Fruit fly (Drosophila melanogaster) whole organism, adult: ENCODE results near the gene CG13855.

Experiments
- CG11617 ChIP-seq: fragments of 200-800 bp; sonication (Bioruptor generic); optimal IDR thresholded peaks from 2 replicates; lab custom pipeline; 2017; ENCODE audit warnings: mild to moderate bottlenecking, missing biosample characterization, missing genetic modification reagents, missing genetic modification characterization
- CG12768 ChIP-seq: fragments of 200-800 bp; sonication (Bioruptor generic); optimal IDR thresholded peaks from 2 replicates; lab custom pipeline; 2017; ENCODE audit warnings: missing biosample characterization, missing genetic modification characterization, mild to moderate bottlenecking, moderate library complexity, missing genetic modification reagents
- CG14711 ChIP-seq: fragments of 200-800 bp; sonication (Bioruptor generic); optimal IDR thresholded peaks from 2 replicates; lab custom pipeline; 2018; ENCODE audit warnings: missing biosample characterization, mild to moderate bottlenecking, missing genetic modification characterization, moderate library complexity
- CG1620 ChIP-seq: fragments of 200-800 bp; sonication (Bioruptor generic); optimal IDR thresholded peaks from 2 replicates; lab custom pipeline; 2016; ENCODE audit warnings: missing biosample characterization, missing genetic modification characterization
- CG33017 ChIP-seq: fragments of 200-800 bp; sonication (Bioruptor generic); optimal IDR thresholded peaks from 2 replicates; lab custom pipeline; 2018; ENCODE audit warnings: missing biosample characterization, mild to moderate bottlenecking, missing genetic modification characterization, moderate library complexity
- CG5204 ChIP-seq: fragments of 200-800 bp; sonication (Bioruptor generic); optimal IDR thresholded peaks from 2 replicates; lab custom pipeline; 2016; ENCODE audit warnings: missing biosample characterization, missing genetic modification characterization
- CG7045 ChIP-seq: fragments of 200-800 bp; sonication (Bioruptor generic); optimal IDR thresholded peaks from 2 replicates; lab custom pipeline; 2017; ENCODE audit warnings: missing biosample characterization, mild to moderate bottlenecking, missing genetic modification characterization
- CG7101 ChIP-seq: fragments of 200-800 bp; sonication (Bioruptor generic); optimal IDR thresholded peaks from 2 replicates; lab custom pipeline; 2018; ENCODE audit warnings: missing biosample characterization, mild to moderate bottlenecking, missing genetic modification characterization, moderate library complexity
- Clk ChIP-seq: fragments of 200-800 bp; sonication (Bioruptor generic); optimal IDR thresholded peaks from 2 replicates; lab custom pipeline; 2017; ENCODE audit warnings: missing biosample characterization, missing genetic modification characterization
- Crg-1 ChIP-seq: fragments of 200-800 bp; sonication (Bioruptor generic); optimal IDR thresholded peaks from 2 replicates; lab custom pipeline; 2016; ENCODE audit warnings: missing biosample characterization, missing genetic modification characterization
- Hr96 ChIP-seq: fragments of 200-800 bp; sonication (Bioruptor generic); optimal IDR thresholded peaks from 2 replicates; lab custom pipeline; 2016; ENCODE audit warnings: missing biosample characterization, missing genetic modification characterization
- Mnt ChIP-seq: fragments of 200-800 bp; sonication (Bioruptor generic); optimal IDR thresholded peaks from 2 replicates; lab custom pipeline; 2016; ENCODE audit warnings: missing biosample characterization, mild to moderate bottlenecking, missing genetic modification characterization
- bab1 ChIP-seq: fragments of 200-800 bp; sonication (Bioruptor generic); optimal IDR thresholded peaks from 3 replicates; lab custom pipeline; 2019; ENCODE audit warnings: missing biosample characterization, mild to moderate bottlenecking, missing genetic modification characterization, moderate library complexity
- cic ChIP-seq: fragments of 200-800 bp; sonication (Bioruptor generic); optimal IDR thresholded peaks from 2 replicates; lab custom pipeline; 2017; ENCODE audit warnings: missing biosample characterization, mild to moderate bottlenecking, missing genetic modification characterization, moderate library complexity
- cnc ChIP-seq, 2 experiments: fragments of >200 bp; optimal IDR thresholded peaks; 2 replicates each; lab custom pipeline; 2017
- kay ChIP-seq: fragments of 200-800 bp; sonication (Bioruptor generic); peaks from one replicate; lab custom pipeline; 2016; ENCODE audit warnings: missing biosample characterization, missing genetic modification characterization, borderline replicate concordance
- ovo ChIP-seq: fragments of 200-800 bp; sonication (Bioruptor generic); optimal IDR thresholded peaks from 2 replicates; lab custom pipeline; 2016; ENCODE audit warnings: missing biosample characterization, missing genetic modification characterization
- pad ChIP-seq: fragments of 200-800 bp; sonication (Bioruptor generic); optimal IDR thresholded peaks from 3 replicates; lab custom pipeline; 2017; ENCODE audit warnings: missing biosample characterization, missing genetic modification characterization, mild to moderate bottlenecking, moderate library complexity, missing genetic modification reagents
- tj ChIP-seq: fragments of 200-800 bp; sonication (Bioruptor generic); optimal IDR thresholded peaks from 3 replicates; lab custom pipeline; 2017; ENCODE audit warnings: missing biosample characterization, mild to moderate bottlenecking, missing genetic modification characterization, moderate library complexity
- toe ChIP-seq: fragments of 200-800 bp; sonication (Bioruptor generic); optimal IDR thresholded peaks from 2 replicates; lab custom pipeline; 2016; ENCODE audit warnings: missing biosample characterization, missing genetic modification characterization

Gene CG13855

dm6 chr3R:22447874-22448254 lies 42.1 kb downstream of the CG13855 start, which contains the start of gene CG34376:
Gene CG34376 (plus strand): TSS chr3R:22448099.
- no peak for TF ChIP-seq CG33017 (tag; lab: Kevin White, UChicago)
- peak; percentile 15 for TF ChIP-seq CG7101 (tag; lab: Kevin White, UChicago)
- TF ChIP-seq CG11617 (GFP tag; lab: Kevin White, UChicago), result peak; percentile 21
- peak; percentile 8 for TF ChIP-seq CG5204 (GFP tag; lab: Kevin White, UChicago)
- no peak for TF ChIP-seq ovo (GFP tag; lab: Kevin White, UChicago)
- TF ChIP-seq bab1 (GFP tag; lab: Kevin White, UChicago), result peak; percentile 48
- TF ChIP-seq kay (GFP tag; lab: Kevin White, UChicago), result no peak
- TF ChIP-seq toe (GFP tag; lab: Kevin White, UChicago), result no peak
- no peak for TF ChIP-seq cnc (optimal IDR thresholded peaks at IDR 0.05; lab: Kevin White, UChicago)
- TF ChIP-seq Mnt (GFP tag; lab: Kevin White, UChicago), result peak; percentile 79
- TF ChIP-seq tj (GFP tag; lab: Kevin White, UChicago), result no peak
- TF ChIP-seq pad (GFP tag; lab: Kevin White, UChicago), result no peak
- no peak for TF ChIP-seq CG14711 (tag; lab: Kevin White, UChicago)
- TF ChIP-seq Crg-1 (GFP tag; lab: Kevin White, UChicago), result peak; percentile 27
- peak; percentile 60 for TF ChIP-seq cic (GFP tag; lab: Kevin White, UChicago)
- TF ChIP-seq Hr96 (GFP tag; lab: Kevin White, UChicago), result peak; percentile 61
- peak; percentile 74 for TF ChIP-seq CG12768
- no peak for TF ChIP-seq CG7045 (GFP tag; lab: Kevin White, UChicago)
- TF ChIP-seq Clk (GFP tag; lab: Kevin White, UChicago), result no peak
- TF ChIP-seq CG1620 (GFP tag; lab: Kevin White, UChicago), result no peak

- TF ChIP-seq CG12768 (no peak), CG14711 (tag; lab: Kevin White, UChicago) (no peak), ovo (GFP tag; lab: Kevin White, UChicago) (no peak), cnc (optimal IDR thresholded peaks at IDR 0.05; lab: Kevin White, UChicago) (no peak), pad (GFP tag; lab: Kevin White, UChicago) (no peak), tj (GFP tag; lab: Kevin White, UChicago) (no peak), Crg-1 (GFP tag; lab: Kevin White, UChicago) (no peak), Hr96 (GFP tag; lab: Kevin White, UChicago) (no peak), Mnt (GFP tag; lab: Kevin White, UChicago) (no peak), cic (GFP tag; lab: Kevin White, UChicago) (no peak), kay (GFP tag; lab: Kevin White, UChicago) (no peak), CG1620 (GFP tag; lab: Kevin White, UChicago) (no peak), bab1 (GFP tag; lab: Kevin White, UChicago) (no peak), CG5204 (GFP tag; lab: Kevin White, UChicago) (no peak), CG7101 (tag; lab: Kevin White, UChicago) (no peak), CG7045 (GFP tag; lab: Kevin White, UChicago) (no peak), Clk (GFP tag; lab: Kevin White, UChicago) (no peak), toe (GFP tag; lab: Kevin White, UChicago) (no peak)
These were observed 44.2 kb downstream of the CG13855 start for dm6 chr3R:22449871-22450424.

DNA sequence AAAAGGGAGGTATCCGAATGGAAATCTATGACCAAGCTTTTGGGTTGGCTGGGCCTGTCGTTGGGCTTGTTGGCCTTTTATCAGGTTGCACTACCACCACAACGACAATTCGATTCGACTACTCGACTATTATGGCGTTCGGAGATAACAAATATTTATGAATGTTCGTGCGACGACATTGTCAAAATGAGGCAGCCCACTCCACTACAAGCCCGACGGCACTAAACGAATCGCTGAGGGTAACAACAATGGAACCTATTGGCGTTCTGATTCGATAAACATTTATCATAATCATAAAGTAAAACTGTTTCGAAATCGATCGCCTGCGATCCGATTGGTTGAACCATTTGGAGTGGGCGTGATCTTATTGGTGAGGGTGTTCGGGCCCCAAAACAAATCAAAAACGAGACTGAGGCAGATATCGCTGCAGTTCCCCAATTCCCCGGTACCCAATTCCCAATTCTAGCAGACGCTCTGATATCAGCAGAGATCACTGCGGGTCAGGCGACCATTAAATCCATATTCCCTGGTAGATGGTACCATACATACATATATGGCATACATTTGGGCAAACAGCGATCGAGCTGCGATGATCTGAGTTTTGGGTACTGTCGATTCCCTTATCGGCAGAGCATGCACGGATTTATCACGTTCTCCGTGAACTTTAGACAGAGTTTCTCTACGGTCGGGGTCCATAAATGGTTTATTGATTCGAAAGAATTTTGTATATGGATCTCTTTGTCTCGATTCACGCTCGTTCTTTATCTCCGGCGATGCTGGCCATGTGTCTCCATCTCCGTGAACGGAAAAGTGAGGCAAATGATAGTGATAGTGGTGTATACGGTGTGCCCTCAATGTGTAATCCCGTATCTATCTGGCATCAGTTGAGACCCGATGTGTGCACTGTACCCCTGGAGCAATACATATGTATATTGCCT lies 48.9 kb downstream of the CG13855 start:
- TF ChIP-seq cic (GFP tag; lab: Kevin White, UChicago) (peak; percentile 1), kay (GFP tag; lab: Kevin White, UChicago) (peak; percentile 48), toe (GFP tag; lab: Kevin White, UChicago) (no peak), CG7101 (tag; lab: Kevin White, UChicago) (no peak)

DNA sequence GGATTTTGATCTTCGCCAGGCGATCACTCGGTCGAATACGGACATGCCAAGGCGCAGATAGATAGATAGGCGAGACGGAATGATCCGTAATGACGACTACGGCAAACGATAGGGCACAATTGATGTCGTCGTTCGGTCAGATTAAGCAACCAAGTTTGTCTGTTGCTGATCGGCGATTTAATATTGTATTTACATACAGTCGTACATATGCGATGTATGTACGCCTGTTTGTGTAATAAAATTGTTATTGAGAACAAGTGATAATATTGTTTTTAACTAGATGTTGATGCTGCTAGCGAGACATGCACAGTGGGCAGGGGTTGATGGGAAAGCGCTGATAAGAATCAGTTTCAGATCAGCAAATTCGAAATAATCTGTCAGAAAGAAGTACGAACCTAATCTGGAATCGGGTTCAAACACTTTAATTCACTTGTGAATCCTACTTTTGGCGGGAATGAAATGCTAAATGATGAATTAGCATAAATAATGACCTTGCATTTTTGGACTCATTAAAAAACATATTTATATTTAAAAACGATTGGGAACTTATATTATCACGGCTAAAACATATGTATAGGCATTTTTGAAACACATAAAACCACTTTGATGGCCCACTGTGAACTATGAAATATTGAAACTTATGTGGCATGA lies 49.7 kb downstream of the CG13855 start:
- no peak for TF ChIP-seq Crg-1 (GFP tag; lab: Kevin White, UChicago)
- peak in 1 of 2 experiments; percentile 25 for TF ChIP-seq cnc (optimal IDR thresholded peaks at IDR 0.05; lab: Kevin White, UChicago)
- peak; percentile 4 for TF ChIP-seq toe (GFP tag; lab: Kevin White, UChicago)
- TF ChIP-seq kay (GFP tag; lab: Kevin White, UChicago), result no peak
- no peak for TF ChIP-seq CG33017 (tag; lab: Kevin White, UChicago)
- TF ChIP-seq CG7101 (tag; lab: Kevin White, UChicago), result no peak
- TF ChIP-seq Mnt (GFP tag; lab: Kevin White, UChicago), result no peak
- TF ChIP-seq tj (GFP tag; lab: Kevin White, UChicago), result peak; percentile 13
- no peak for TF ChIP-seq CG14711 (tag; lab: Kevin White, UChicago)
- TF ChIP-seq CG11617 (GFP tag; lab: Kevin White, UChicago), result no peak
- no peak for TF ChIP-seq Clk (GFP tag; lab: Kevin White, UChicago)
- TF ChIP-seq CG7045 (GFP tag; lab: Kevin White, UChicago), result peak; percentile 34

- TF ChIP-seq CG7045 (GFP tag; lab: Kevin White, UChicago), result no peak
- no peak for TF ChIP-seq ovo (GFP tag; lab: Kevin White, UChicago)
- TF ChIP-seq tj (GFP tag; lab: Kevin White, UChicago), result no peak
- TF ChIP-seq Crg-1 (GFP tag; lab: Kevin White, UChicago), result no peak
- no peak for TF ChIP-seq CG12768
- TF ChIP-seq CG7101 (tag; lab: Kevin White, UChicago), result no peak
- TF ChIP-seq toe (GFP tag; lab: Kevin White, UChicago), result no peak
- TF ChIP-seq pad (GFP tag; lab: Kevin White, UChicago), result no peak
- TF ChIP-seq Hr96 (GFP tag; lab: Kevin White, UChicago), result no peak
- TF ChIP-seq CG1620 (GFP tag; lab: Kevin White, UChicago), result no peak
- TF ChIP-seq cic (GFP tag; lab: Kevin White, UChicago), result no peak
- no peak for TF ChIP-seq Mnt (GFP tag; lab: Kevin White, UChicago)
- TF ChIP-seq CG5204 (GFP tag; lab: Kevin White, UChicago), result no peak
- TF ChIP-seq CG11617 (GFP tag; lab: Kevin White, UChicago), result no peak
- TF ChIP-seq Clk (GFP tag; lab: Kevin White, UChicago), result no peak
- no peak for TF ChIP-seq cnc (optimal IDR thresholded peaks at IDR 0.05; lab: Kevin White, UChicago)
- TF ChIP-seq CG14711 (tag; lab: Kevin White, UChicago), result no peak
- TF ChIP-seq kay (GFP tag; lab: Kevin White, UChicago), result no peak
These were observed 50.3 kb downstream of the CG13855 start for dm6 chr3R:22456007-22456406.
